Worm (Caenorhabditis elegans): Measurements from ENCODE around the gene tag-241.

DNA sequence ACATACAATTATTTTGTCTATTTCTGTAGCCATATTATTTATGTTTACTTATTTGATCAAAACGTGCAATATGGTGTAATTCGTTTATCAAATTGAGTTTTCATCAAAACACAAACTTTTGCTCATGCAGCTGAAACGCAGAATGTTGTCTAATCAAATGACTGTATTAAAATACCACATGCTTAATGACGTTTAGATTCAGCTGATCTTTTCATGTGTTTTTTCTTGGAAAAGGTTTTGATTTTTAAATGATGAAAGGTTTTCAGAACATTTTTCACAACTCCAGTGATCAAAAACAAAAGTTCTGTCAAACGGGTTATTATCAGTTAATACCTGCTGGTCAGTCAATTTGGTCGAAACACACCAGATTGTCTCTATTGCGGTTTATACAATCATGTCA is 51.5 kb downstream of the tag-241 start, which contains the start of gene Y62H9A.1:
- no peak for TF ChIP-seq zag-1 (tag; optimal IDR thresholded peaks at IDR 0.05)
- TF ChIP-seq unc-62 (GFP tag; optimal IDR thresholded peaks at IDR 0.05) = no peak
- TF ChIP-seq nhr-12 (tag; optimal IDR thresholded peaks at IDR 0.05) = no peak
- no peak for TF ChIP-seq sma-9 (GFP tag; optimal IDR thresholded peaks at IDR 0.05)
- TF ChIP-seq sma-9 (tag; optimal IDR thresholded peaks at IDR 0.05) = no peak
- no peak for TF ChIP-seq ztf-11 (tag; optimal IDR thresholded peaks at IDR 0.05)
- no peak for TF ChIP-seq elt-1 (tag; optimal IDR thresholded peaks at IDR 0.05)
- no peak for TF ChIP-seq nhr-129 (tag; optimal IDR thresholded peaks at IDR 0.05)
- no peak for TF ChIP-seq nhr-11 (tag; optimal IDR thresholded peaks at IDR 0.05)
- TF ChIP-seq gmeb-1 (tag; optimal IDR thresholded peaks at IDR 0.05) = no peak
- TF ChIP-seq mdl-1 (tag; optimal IDR thresholded peaks at IDR 0.05) = no peak
- no peak for TF ChIP-seq blmp-1 (tag; optimal IDR thresholded peaks at IDR 0.05; ENCODE audit: insufficient read depth)
- TF ChIP-seq ZK546.5 (tag; optimal IDR thresholded peaks at IDR 0.05) = no peak
- TF ChIP-seq snpc-4 (tag; optimal IDR thresholded peaks at IDR 0.05) = no peak
- no peak for TF ChIP-seq nhr-10 (tag; optimal IDR thresholded peaks at IDR 0.05)

Measured in whole organism, L2 larva.